Worm (Caenorhabditis elegans) whole organism, late embryonic: ENCODE results near the gene lido-2.

Experiments
- ama-1 ChIP-seq: fragments of 150-350 bp; optimal IDR thresholded peaks from 2 replicates; lab custom pipeline; 2014
- ceh-9 ChIP-seq: sonication (generic microtip); optimal IDR thresholded peaks from 2 replicates; lab custom pipeline; 2016; ENCODE audit warnings: mild to moderate bottlenecking, missing genetic modification characterization, inconsistent platforms, missing compliant biosample characterization
- mec-3 ChIP-seq: sonication (generic microtip); optimal IDR thresholded peaks from 2 replicates; lab custom pipeline; 2016; ENCODE audit warnings: borderline replicate concordance, missing genetic modification characterization, missing compliant biosample characterization
- nfya-1 ChIP-seq: sonication (generic microtip); optimal IDR thresholded peaks from 2 replicates; lab custom pipeline; 2017; ENCODE audit warnings: missing genetic modification characterization, mild to moderate bottlenecking, missing compliant biosample characterization, antibody characterized with exemption, moderate library complexity
- nhr-11 ChIP-seq: fragments of 150-350 bp; optimal IDR thresholded peaks from 2 replicates; lab custom pipeline; 2014; ENCODE audit warnings: missing biosample characterization, missing genetic modification characterization
- npax-4 ChIP-seq: sonication (generic microtip); optimal IDR thresholded peaks from 2 replicates; lab custom pipeline; 2016; ENCODE audit warnings: missing genetic modification characterization, missing compliant biosample characterization
- pha-4 ChIP-seq: fragments of 150-350 bp; optimal IDR thresholded peaks from 2 replicates; lab custom pipeline; 2018; ENCODE audit warnings: missing biosample characterization, missing genetic modification reagents, missing genetic modification characterization
- pqm-1 ChIP-seq: sonication (generic microtip); optimal IDR thresholded peaks from 2 replicates; lab custom pipeline; 2016; ENCODE audit warnings: missing genetic modification characterization, missing compliant biosample characterization
- pros-1 ChIP-seq: fragments of 150-350 bp; optimal IDR thresholded peaks from 2 replicates; lab custom pipeline; 2014; ENCODE audit warnings: missing biosample characterization, missing genetic modification reagents, missing genetic modification characterization
- rnt-1 ChIP-seq: sonication (generic microtip); optimal IDR thresholded peaks from 2 replicates; lab custom pipeline; 2016; ENCODE audit warnings: missing genetic modification characterization, missing compliant biosample characterization
- unc-3 ChIP-seq, 2 experiments: fragments of 200-800 bp in 1 of 2; sonication (Bioruptor generic) in 1 of 2; sonication (generic microtip) in 1 of 2; conservative IDR thresholded peaks in 1 of 2; optimal IDR thresholded peaks in 1 of 2; 2 replicates each; pipeline versions ENCODE4 v1.3.6 to Lab custom; 2016 to 2022; ENCODE audit warnings: missing compliant biosample characterization in 2 of 2, missing genetic modification characterization in 2 of 2, missing genetic modification reagents in 1 of 2

DNA sequence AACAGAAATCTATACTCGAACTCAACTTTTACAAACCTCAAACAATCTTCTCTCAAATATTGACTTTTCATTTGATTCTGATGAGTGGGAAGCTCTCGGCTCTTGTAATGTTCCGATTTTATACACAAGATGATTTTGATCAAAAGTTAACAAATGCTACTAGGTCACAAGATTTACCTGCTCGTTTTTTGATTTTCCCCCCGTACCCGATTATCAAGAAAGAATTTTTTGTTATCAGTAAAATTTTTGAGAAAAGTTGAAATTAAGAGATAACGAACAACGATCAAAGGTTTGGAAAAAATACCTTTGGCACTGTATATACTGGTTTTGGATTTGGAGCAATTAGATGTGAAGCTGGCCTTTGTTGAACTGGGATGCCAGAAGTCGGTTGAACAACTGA, 35.7 kb downstream of the lido-2 start:
- TF ChIP-seq rnt-1 (tag; lab: Kevin White, UChicago): no peak
- no peak for TF ChIP-seq mec-3
- no peak for TF ChIP-seq unc-3 (GFP tag; conservative IDR thresholded peaks at IDR 0.05; lab: Robert Waterston, UW)
- no peak for TF ChIP-seq unc-3 (tag; optimal IDR thresholded peaks at IDR 0.05; lab: Kevin White, UChicago)
- TF ChIP-seq ceh-9 (tag; lab: Kevin White, UChicago): no peak
- TF ChIP-seq nhr-11 (tag; lab: Kevin White, UChicago): no peak
- no peak for TF ChIP-seq ama-1
- TF ChIP-seq pqm-1 (tag; lab: Kevin White, UChicago): no peak
- no peak for TF ChIP-seq nfya-1 (tag; lab: Kevin White, UChicago)
- no peak for TF ChIP-seq pros-1 (tag; lab: Kevin White, UChicago)
- no peak for TF ChIP-seq pha-4 (tag; lab: Kevin White, UChicago)
- TF ChIP-seq npax-4 (tag; lab: Kevin White, UChicago): no peak
